Fruit fly (Drosophila melanogaster): ENCODE data around the gene CG4928.

dm6 chrX:16907675-16908074 is 5.3 kb upstream of the CG4928 start:
- TF ChIP-seq brk (GFP tag; optimal IDR thresholded peaks at IDR 0.05) (no peak), fru (GFP tag; optimal IDR thresholded peaks at IDR 0.05) (no peak), Hr78 (GFP tag; optimal IDR thresholded peaks at IDR 0.05) (no peak), Hnf4 (GFP tag; optimal IDR thresholded peaks at IDR 0.05) (no peak), CrebA (GFP tag; optimal IDR thresholded peaks at IDR 0.05; ENCODE audit: borderline replicate concordance) (no peak), usp (GFP tag; optimal IDR thresholded peaks at IDR 0.05) (no peak), rgr (GFP tag; optimal IDR thresholded peaks at IDR 0.05) (no peak), h (GFP tag; optimal IDR thresholded peaks at IDR 0.05) (no peak), Rel (GFP tag; optimal IDR thresholded peaks at IDR 0.05) (no peak), Rel (tag; optimal IDR thresholded peaks at IDR 0.05) (no peak)
